Worm (Caenorhabditis elegans) whole organism, mixed stage, embryonic: Measurements from ENCODE around the gene Y43F8A.1.

Source experiments
- lin-13 ChIP-seq: fragments of 150-350 bp; optimal IDR thresholded peaks from 2 replicates; lab custom pipeline; 2014; ENCODE audit warnings: missing biosample characterization, missing genetic modification characterization
- nhr-12 ChIP-seq: fragments of 150-350 bp; optimal IDR thresholded peaks from 2 replicates; lab custom pipeline; 2014; ENCODE audit warnings: missing biosample characterization, missing genetic modification characterization
- pha-4 ChIP-seq: fragments of 150-350 bp; optimal IDR thresholded peaks from 2 replicates; lab custom pipeline; 2018; ENCODE audit warnings: missing biosample characterization, missing genetic modification reagents, missing genetic modification characterization
- snpc-4 ChIP-seq: fragments of 150-350 bp; optimal IDR thresholded peaks from 2 replicates; lab custom pipeline; 2014; ENCODE audit warnings: missing biosample characterization, missing genetic modification characterization
- unc-39 ChIP-seq: fragments of 150-350 bp; optimal IDR thresholded peaks from 2 replicates; lab custom pipeline; 2014; ENCODE audit warnings: missing biosample characterization, missing genetic modification characterization
- unc-62 ChIP-seq: fragments of 150-350 bp; optimal IDR thresholded peaks from 2 replicates; lab custom pipeline; 2014; ENCODE audit warnings: missing biosample characterization, missing genetic modification reagents, missing genetic modification characterization

DNA sequence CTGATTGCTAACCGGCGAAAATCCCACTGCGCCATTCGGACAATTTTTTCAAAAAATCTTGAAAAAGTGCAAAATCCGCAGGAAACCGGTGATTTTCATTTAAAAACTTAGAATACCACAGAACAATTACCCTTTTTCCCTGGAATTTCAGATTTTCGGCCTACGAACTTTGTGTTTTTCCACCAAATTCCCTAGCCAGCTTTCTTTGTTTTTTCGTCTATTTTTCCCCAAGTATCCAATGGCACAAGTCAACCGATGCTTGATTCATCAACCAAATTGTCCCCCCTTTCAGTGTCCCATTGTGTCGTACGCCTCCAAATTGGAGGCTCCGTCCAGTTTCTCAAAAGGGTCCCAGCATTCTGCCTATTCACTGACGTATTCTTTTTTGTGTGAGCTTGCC, at the start of gene Y43F8A.1:
- TF ChIP-seq nhr-12 (tag; lab: Kevin White, UChicago) (no peak), lin-13 (tag; lab: Kevin White, UChicago) (no peak), unc-62 (GFP tag; lab: Kevin White, UChicago) (no peak), snpc-4 (tag; lab: Kevin White, UChicago) (no peak), pha-4 (tag; lab: Kevin White, UChicago) (no peak), unc-39 (tag; lab: Kevin White, UChicago) (no peak)
